Fruit fly (Drosophila melanogaster) whole organism, wandering third instar larva: ENCODE data around the gene CG10352.

ENCODE experiments used
- Abd-B ChIP-seq: fragments of >200 bp; optimal IDR thresholded peaks from 2 replicates; lab custom pipeline; 2017; ENCODE audit warnings: missing biosample characterization, missing genetic modification characterization
- CG32264 ChIP-seq: fragments of 200-800 bp; sonication (Bioruptor generic); optimal IDR thresholded peaks from 2 replicates; lab custom pipeline; 2016; ENCODE audit warnings: missing biosample characterization, missing genetic modification characterization
- CG9705 ChIP-seq: fragments of 200-800 bp; sonication (Bioruptor generic); optimal IDR thresholded peaks from 2 replicates; lab custom pipeline; 2018; ENCODE audit warnings: missing biosample characterization, mild to moderate bottlenecking, missing genetic modification characterization
- CrebA ChIP-seq: fragments of 200-800 bp; sonication (Bioruptor generic); optimal IDR thresholded peaks from 2 replicates; lab custom pipeline; 2016; ENCODE audit warnings: missing biosample characterization, mild to moderate bottlenecking, missing genetic modification characterization, borderline replicate concordance
- Dfd ChIP-seq: fragments of >200 bp; optimal IDR thresholded peaks from 2 replicates; lab custom pipeline; 2017; ENCODE audit warnings: missing biosample characterization, missing genetic modification characterization
- Dif ChIP-seq: fragments of 200-275, 200-300 bp; sonication (Bioruptor generic); optimal IDR thresholded peaks from 2 replicates; lab custom pipeline; 2018; ENCODE audit warnings: missing biosample characterization, missing genetic modification characterization; ENCODE audit not compliant: partially characterized antibody
- GATAd ChIP-seq: sonication (Bioruptor generic); optimal IDR thresholded peaks from 2 replicates; lab custom pipeline; 2016; ENCODE audit warnings: missing biosample characterization, missing genetic modification characterization
- Hnf4 ChIP-seq: fragments of 200-800 bp; sonication (Bioruptor generic); optimal IDR thresholded peaks from 2 replicates; lab custom pipeline; 2016; ENCODE audit warnings: missing biosample characterization, mild to moderate bottlenecking, missing genetic modification characterization
- Hr78 ChIP-seq: fragments of >200 bp; optimal IDR thresholded peaks from 2 replicates; lab custom pipeline; 2017; ENCODE audit warnings: missing biosample characterization, missing genetic modification characterization
- Hr83 ChIP-seq: fragments of 200-300 bp; sonication (Bioruptor generic); optimal IDR thresholded peaks from 2 replicates; lab custom pipeline; 2016; ENCODE audit warnings: missing biosample characterization, mild to moderate bottlenecking, missing genetic modification characterization, moderate library complexity; ENCODE audit not compliant: poor library complexity, severe bottlenecking
- Mio ChIP-seq: sonication (Bioruptor generic); optimal IDR thresholded peaks from 2 replicates; lab custom pipeline; 2016; ENCODE audit warnings: missing biosample characterization, missing genetic modification characterization
- Myc ChIP-seq: fragments of >200 bp; optimal IDR thresholded peaks from 2 replicates; lab custom pipeline; 2017
- N ChIP-seq: fragments of >200 bp; optimal IDR thresholded peaks from 2 replicates; lab custom pipeline; 2018; ENCODE audit warnings: missing biosample characterization, missing external identifiers, missing genetic modification characterization
- OdsH ChIP-seq: fragments of 200-800 bp; sonication (Bioruptor generic); optimal IDR thresholded peaks from 2 replicates; lab custom pipeline; 2016; ENCODE audit warnings: missing biosample characterization, mild to moderate bottlenecking, missing genetic modification characterization
- Rel ChIP-seq, 2 experiments: fragments of 200-800 bp; sonication (Bioruptor generic) in 1 of 2; optimal IDR thresholded peaks; 2 replicates in 1 of 2; 3 replicates in 1 of 2; lab custom pipeline; 2016 to 2019; ENCODE audit warnings: mild to moderate bottlenecking in 2 of 2, missing biosample characterization in 2 of 2, missing genetic modification characterization in 2 of 2, moderate library complexity in 1 of 2
- Sp1 ChIP-seq: fragments of 200-800 bp; sonication (Bioruptor generic); optimal IDR thresholded peaks from 3 replicates; lab custom pipeline; 2019; ENCODE audit warnings: missing biosample characterization, mild to moderate bottlenecking, missing genetic modification characterization, moderate library complexity
- Vsx2 ChIP-seq: fragments of 200-300, 225-300 bp; sonication (Bioruptor generic); optimal IDR thresholded peaks from 2 replicates; lab custom pipeline; 2018; ENCODE audit warnings: missing biosample characterization, missing genetic modification characterization; ENCODE audit not compliant: partially characterized antibody
- br ChIP-seq: fragments of 200-800 bp; sonication (Bioruptor generic); optimal IDR thresholded peaks from 2 replicates; lab custom pipeline; 2016; ENCODE audit warnings: missing biosample characterization, missing genetic modification characterization
- dl ChIP-seq, 2 experiments: fragments of 175-275, 200-275 bp in 1 of 2; fragments of 200-275 bp in 1 of 2; sonication (Bioruptor generic); optimal IDR thresholded peaks; lab custom pipeline; 2018; ENCODE audit warnings: mild to moderate bottlenecking in 2 of 2, missing biosample characterization in 2 of 2, missing genetic modification characterization in 2 of 2, moderate library complexity in 2 of 2; ENCODE audit not compliant: partially characterized antibody in 2 of 2, insufficient read depth in 1 of 2
- dmrt93B ChIP-seq: fragments of 200-800 bp; sonication (Bioruptor generic); optimal IDR thresholded peaks from 2 replicates; lab custom pipeline; 2018; ENCODE audit warnings: missing biosample characterization, mild to moderate bottlenecking, missing genetic modification characterization
- dsf ChIP-seq: sonication (Bioruptor generic); optimal IDR thresholded peaks from 2 replicates; lab custom pipeline; 2016; ENCODE audit warnings: missing biosample characterization, missing genetic modification characterization, borderline replicate concordance
- ey ChIP-seq: fragments of 200-800 bp; sonication (Bioruptor generic); optimal IDR thresholded peaks from 2 replicates; lab custom pipeline; 2016; ENCODE audit warnings: missing biosample characterization, missing genetic modification characterization
- foxo ChIP-seq, 2 experiments: fragments of 200-800 bp; sonication (Bioruptor generic); optimal IDR thresholded peaks; 2 replicates in 1 of 2; 3 replicates in 1 of 2; lab custom pipeline; 2016 to 2017; ENCODE audit warnings: missing biosample characterization in 2 of 2, missing genetic modification characterization in 2 of 2
- fru ChIP-seq: fragments of 200-800 bp; sonication (Bioruptor generic); optimal IDR thresholded peaks from 3 replicates; lab custom pipeline; 2016; ENCODE audit warnings: missing biosample characterization, mild to moderate bottlenecking, missing genetic modification characterization
- jim ChIP-seq: fragments of 175-275, 200-325 bp; sonication (Bioruptor generic); optimal IDR thresholded peaks from 2 replicates; lab custom pipeline; 2016; ENCODE audit warnings: missing biosample characterization, mild to moderate bottlenecking, missing genetic modification characterization
- lola ChIP-seq: fragments of >200 bp; optimal IDR thresholded peaks from 2 replicates; lab custom pipeline; 2017; ENCODE audit warnings: missing biosample characterization, missing genetic modification characterization
- psq ChIP-seq: fragments of 200-800 bp; sonication (Bioruptor generic); optimal IDR thresholded peaks from 3 replicates; lab custom pipeline; 2017; ENCODE audit warnings: missing biosample characterization, mild to moderate bottlenecking, missing genetic modification characterization, moderate library complexity
- rgr ChIP-seq: fragments of 200-800 bp; sonication (Bioruptor generic); optimal IDR thresholded peaks from 3 replicates; lab custom pipeline; 2016; ENCODE audit warnings: missing biosample characterization, mild to moderate bottlenecking, missing genetic modification characterization
- sage ChIP-seq: fragments of 200-800 bp; sonication (Bioruptor generic); optimal IDR thresholded peaks from 2 replicates; lab custom pipeline; 2016; ENCODE audit warnings: missing biosample characterization, mild to moderate bottlenecking, missing genetic modification characterization
- sv ChIP-seq: fragments of 200-800 bp; sonication (Bioruptor generic); optimal IDR thresholded peaks from 3 replicates; lab custom pipeline; 2016; ENCODE audit warnings: missing biosample characterization, missing genetic modification characterization
- tai ChIP-seq: sonication (Bioruptor generic); optimal IDR thresholded peaks from 2 replicates; lab custom pipeline; 2016; ENCODE audit warnings: missing biosample characterization, missing genetic modification characterization
- usp ChIP-seq: fragments of >200 bp; optimal IDR thresholded peaks from 2 replicates; lab custom pipeline; 2017; ENCODE audit warnings: missing biosample characterization, missing genetic modification characterization
- woc ChIP-seq: sonication (Bioruptor generic); optimal IDR thresholded peaks from 2 replicates; lab custom pipeline; 2016; ENCODE audit warnings: missing biosample characterization, mild to moderate bottlenecking, missing genetic modification characterization

Gene CG10352

DNA sequence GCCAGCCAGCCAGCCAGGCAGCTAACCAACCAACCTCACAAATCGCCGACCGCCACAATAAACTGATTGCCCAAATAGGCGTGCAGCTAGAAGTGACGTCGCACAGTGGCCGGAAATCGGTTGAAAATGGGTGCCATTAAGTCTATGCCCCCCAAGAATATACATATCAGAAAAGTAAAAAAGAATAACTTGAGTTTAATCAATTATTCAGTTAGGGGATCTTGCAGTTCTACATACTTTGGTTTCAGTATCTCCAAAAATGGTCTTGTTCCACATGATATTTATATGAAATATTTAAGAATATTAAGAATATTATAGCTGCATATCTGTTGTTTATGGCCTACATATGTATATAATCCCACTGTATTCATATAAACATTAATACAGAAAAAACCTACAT, 8.4 kb upstream of the CG10352 start:
- TF ChIP-seq OdsH (no peak), CrebA (GFP tag; lab: Kevin White, UChicago) (no peak), psq (GFP tag; lab: Kevin White, UChicago) (no peak), Vsx2 (no peak), dl (GFP tag; optimal IDR thresholded peaks at IDR 0.05; lab: Kevin White, UChicago; ENCODE audit: insufficient read depth in 1 of 2, partially characterized antibody in 2 of 2) (no peak), foxo (GFP tag; optimal IDR thresholded peaks at IDR 0.05; lab: Kevin White, UChicago) (peak in 1 of 2 experiments; percentile 14)

DNA sequence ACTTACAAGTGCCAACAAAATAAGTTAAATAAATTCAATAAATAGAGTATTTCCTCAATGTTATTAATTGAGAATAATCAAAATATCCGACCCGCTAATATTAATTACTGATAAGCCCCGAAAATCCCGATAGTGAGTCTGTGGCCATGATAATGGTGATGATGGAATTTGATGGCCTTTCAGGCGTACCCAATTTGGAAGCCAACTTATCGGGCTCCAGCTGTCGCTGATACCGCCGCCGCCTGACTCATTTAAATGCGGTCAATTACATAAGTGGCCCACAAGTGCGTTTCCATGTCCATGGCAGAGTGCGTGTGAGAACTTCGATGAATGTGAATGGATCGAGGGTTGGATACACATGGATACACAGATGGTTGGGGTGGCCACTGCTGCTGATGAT, 7.2 kb upstream of the CG10352 start:
- TF ChIP-seq Myc (lab: Kevin White, UChicago), result no peak
- TF ChIP-seq Dif (GFP tag; lab: Kevin White, UChicago), result no peak
- no peak for TF ChIP-seq dsf
- TF ChIP-seq Sp1 (GFP tag; lab: Kevin White, UChicago), result no peak
- TF ChIP-seq Hnf4 (GFP tag; lab: Kevin White, UChicago), result no peak

DNA sequence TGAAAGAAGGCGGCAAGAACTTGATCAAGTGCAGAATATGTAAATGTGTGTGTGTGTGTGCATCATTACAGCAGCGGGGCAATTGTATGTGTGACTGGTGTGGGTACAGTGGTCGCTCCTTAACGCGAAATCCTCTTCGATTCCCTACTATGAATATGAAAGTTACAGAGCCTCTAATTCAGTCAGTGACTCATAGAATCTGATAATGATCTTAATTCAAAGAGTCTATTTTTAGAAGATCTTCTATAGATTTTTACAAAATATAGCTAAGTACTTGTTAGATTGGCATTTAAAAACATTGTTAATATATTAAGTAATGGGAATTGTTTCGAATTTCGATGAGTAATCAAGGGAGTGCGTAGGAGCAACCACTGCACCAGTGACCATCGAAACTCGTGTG, 5.5 kb upstream of the CG10352 start:
- no peak for TF ChIP-seq sage (GFP tag; lab: Kevin White, UChicago)
- TF ChIP-seq jim (GFP tag; lab: Kevin White, UChicago), result no peak
- TF ChIP-seq Abd-B, result no peak
- TF ChIP-seq woc (GFP tag; lab: Kevin White, UChicago), result no peak
- no peak for TF ChIP-seq Mio (GFP tag; lab: Kevin White, UChicago)

DNA sequence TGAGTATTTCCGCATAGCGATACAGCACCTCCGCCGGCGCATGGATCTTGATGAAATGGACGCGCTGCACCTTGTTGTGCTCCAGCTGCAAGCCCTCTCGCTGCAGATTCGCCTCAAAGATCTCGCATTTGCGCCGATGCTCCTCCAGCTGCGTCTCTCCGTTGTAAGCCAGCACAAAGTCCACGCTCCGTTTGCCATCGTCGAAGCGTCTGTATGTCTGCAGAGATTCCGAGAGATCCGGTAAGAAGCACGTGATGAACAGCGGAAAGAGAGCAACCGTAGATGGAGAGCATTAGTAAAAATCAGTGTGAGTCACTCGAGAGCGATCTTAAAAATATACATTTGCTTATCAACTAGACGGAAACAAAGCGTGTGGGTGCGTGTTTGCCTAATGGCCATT, 4.7 kb upstream of the CG10352 start:
- TF ChIP-seq woc (GFP tag; lab: Kevin White, UChicago) (no peak), br (GFP tag; lab: Kevin White, UChicago) (no peak), sv (no peak), dsf (no peak), usp (GFP tag; lab: Kevin White, UChicago) (no peak), dl (GFP tag; optimal IDR thresholded peaks at IDR 0.05; lab: Kevin White, UChicago; ENCODE audit: insufficient read depth in 1 of 2, partially characterized antibody in 2 of 2) (no peak), Dfd (GFP tag; lab: Kevin White, UChicago) (no peak), CG9705 (GFP tag; lab: Kevin White, UChicago) (no peak), tai (no peak), N (no peak), fru (GFP tag; lab: Kevin White, UChicago) (no peak), dmrt93B (GFP tag; lab: Kevin White, UChicago) (no peak), Mio (GFP tag; lab: Kevin White, UChicago) (no peak), GATAd (GFP tag; lab: Kevin White, UChicago) (no peak), Dif (GFP tag; lab: Kevin White, UChicago) (no peak), Sp1 (GFP tag; lab: Kevin White, UChicago) (no peak), ey (GFP tag; lab: Kevin White, UChicago) (no peak), sage (GFP tag; lab: Kevin White, UChicago) (no peak)
- TF ChIP-seq, all 38 proteins: peak for 0

DNA sequence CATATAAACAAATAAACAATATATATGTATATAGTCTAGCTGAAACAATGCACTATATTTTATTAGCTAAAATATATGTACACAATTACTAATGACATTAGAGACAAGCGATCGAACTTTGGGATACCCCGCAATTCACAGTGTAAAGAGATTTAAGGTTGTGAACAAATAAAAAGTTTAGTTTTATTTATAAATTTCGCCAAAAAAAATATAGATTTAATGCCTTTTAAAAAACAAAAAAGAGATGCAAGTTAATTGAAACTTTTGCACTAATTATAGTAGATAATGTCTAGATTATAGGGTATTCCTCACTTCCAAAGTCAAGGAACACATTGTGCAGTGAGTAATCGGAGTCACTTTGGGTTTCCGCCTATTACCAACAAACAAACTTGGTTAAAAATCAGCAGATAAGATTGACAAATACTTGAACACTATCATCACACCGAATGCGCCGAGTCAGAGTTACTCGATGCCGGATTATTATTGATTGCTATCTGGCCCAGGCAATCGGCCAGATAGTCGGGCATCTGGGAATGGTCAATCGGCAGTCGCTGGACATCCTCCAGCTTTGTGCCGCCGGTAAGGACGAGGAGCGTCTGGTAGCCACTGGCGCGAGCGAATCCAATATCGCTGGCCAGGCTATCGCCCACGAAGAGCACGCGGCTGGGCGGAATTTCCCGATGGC, 1.7 kb downstream of the CG10352 start:
- TF ChIP-seq lola (no peak), tai (no peak), fru (GFP tag; lab: Kevin White, UChicago) (no peak), Sp1 (GFP tag; lab: Kevin White, UChicago) (no peak), CG32264 (no peak), Rel (GFP tag; optimal IDR thresholded peaks at IDR 0.05; lab: Kevin White, UChicago) (no peak), Rel (tag; optimal IDR thresholded peaks at IDR 0.05; lab: Kevin White, UChicago) (no peak), Dfd (GFP tag; lab: Kevin White, UChicago) (no peak), Hr78 (GFP tag; lab: Kevin White, UChicago) (no peak), Myc (lab: Kevin White, UChicago) (no peak), rgr (GFP tag; lab: Kevin White, UChicago) (no peak), Dif (GFP tag; lab: Kevin White, UChicago) (no peak), psq (GFP tag; lab: Kevin White, UChicago) (no peak), Hr83 (GFP tag; lab: Kevin White, UChicago) (no peak), Mio (GFP tag; lab: Kevin White, UChicago) (no peak), GATAd (GFP tag; lab: Kevin White, UChicago) (no peak)
